Worm (Caenorhabditis elegans) whole organism, mixed stage, embryonic: Measurements from ENCODE around the gene F07A11.5.

Source experiments
- M03D4.4 ChIP-seq: sonication (generic microtip); optimal IDR thresholded peaks from 2 replicates; lab custom pipeline; 2017; ENCODE audit warnings: mild to moderate bottlenecking, missing genetic modification characterization, missing compliant biosample characterization
- blmp-1 ChIP-seq: fragments of 150-350 bp; optimal IDR thresholded peaks from 2 replicates; lab custom pipeline; 2014; ENCODE audit warnings: missing biosample characterization, missing genetic modification characterization
- ceh-83 ChIP-seq: fragments of 200-800 bp; sonication (Bioruptor generic); optimal IDR thresholded peaks from 2 replicates; lab custom pipeline; 2018; ENCODE audit warnings: mild to moderate bottlenecking, missing genetic modification characterization, missing compliant biosample characterization
- elt-1 ChIP-seq: sonication (generic microtip); optimal IDR thresholded peaks from 2 replicates; lab custom pipeline; 2017; ENCODE audit warnings: missing genetic modification characterization, mild to moderate bottlenecking, missing compliant biosample characterization, antibody characterized with exemption, moderate library complexity, borderline replicate concordance; ENCODE audit not compliant: insufficient read depth
- mep-1 ChIP-seq: fragments of 150-350 bp; optimal IDR thresholded peaks from 2 replicates; lab custom pipeline; 2017; ENCODE audit warnings: missing biosample characterization, missing genetic modification reagents, missing genetic modification characterization, inconsistent platforms
- nhr-2 ChIP-seq: fragments of 150-350 bp; optimal IDR thresholded peaks from 2 replicates; lab custom pipeline; 2014; ENCODE audit warnings: missing biosample characterization, missing genetic modification characterization
- nhr-237 ChIP-seq: fragments of 150-350 bp; optimal IDR thresholded peaks from 2 replicates; lab custom pipeline; 2014; ENCODE audit warnings: missing biosample characterization, missing genetic modification characterization
- pha-4 ChIP-seq: fragments of 150-350 bp; optimal IDR thresholded peaks from 2 replicates; lab custom pipeline; 2018; ENCODE audit warnings: missing biosample characterization, missing genetic modification reagents, missing genetic modification characterization
- snpc-4 ChIP-seq: fragments of 150-350 bp; optimal IDR thresholded peaks from 2 replicates; lab custom pipeline; 2014; ENCODE audit warnings: missing biosample characterization, missing genetic modification characterization
- sptf-1 ChIP-seq: sonication (generic microtip); optimal IDR thresholded peaks from 2 replicates; lab custom pipeline; 2017; ENCODE audit warnings: mild to moderate bottlenecking, missing genetic modification characterization, moderate library complexity, missing compliant biosample characterization
- unc-120 ChIP-seq: sonication (generic microtip); optimal IDR thresholded peaks from 2 replicates; lab custom pipeline; 2017; ENCODE audit warnings: missing genetic modification characterization, missing compliant biosample characterization; ENCODE audit not compliant: poor library complexity, severe bottlenecking
- ztf-11 ChIP-seq: fragments of 150-350 bp; optimal IDR thresholded peaks from 2 replicates; lab custom pipeline; 2014; ENCODE audit warnings: missing biosample characterization, missing genetic modification characterization

DNA sequence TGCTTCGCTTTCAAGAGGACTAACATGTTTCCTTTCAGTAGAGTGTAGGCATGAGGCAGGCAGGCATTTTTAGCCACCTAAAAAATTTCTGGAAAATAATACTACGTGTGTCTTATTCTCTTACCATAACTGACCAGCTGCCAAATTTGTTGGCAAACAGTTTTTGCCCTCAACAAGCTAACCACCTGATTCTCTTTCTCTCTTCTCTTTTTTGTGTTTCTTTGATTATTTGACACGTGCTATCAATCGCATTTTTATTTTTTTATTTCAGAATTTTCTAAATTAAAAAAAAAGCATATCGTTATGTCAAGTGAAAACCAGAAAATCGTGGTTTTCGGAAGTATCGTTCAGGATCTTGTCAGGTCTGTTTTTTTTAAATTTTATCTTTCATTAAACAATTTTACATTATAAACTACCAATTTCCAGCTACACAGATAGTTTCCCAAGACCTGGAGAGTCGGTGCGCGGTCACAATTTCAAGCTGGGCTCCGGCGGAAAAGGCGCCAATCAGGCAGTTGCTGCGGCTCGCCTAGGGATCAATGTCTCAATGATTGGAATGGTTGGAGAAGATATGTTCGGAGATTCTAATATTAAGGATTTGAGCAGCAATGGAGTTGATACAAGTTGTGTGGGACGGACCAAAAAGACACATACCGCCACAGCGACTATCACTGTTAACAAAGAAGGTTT, at the start of gene F07A11.5:
- no peak for TF ChIP-seq M03D4.4 (tag; lab: Kevin White, UChicago)
- TF ChIP-seq pha-4 (tag; lab: Kevin White, UChicago): no peak
- no peak for TF ChIP-seq ceh-83 (GFP tag; lab: Kevin White, UChicago)
- TF ChIP-seq nhr-237 (tag; lab: Kevin White, UChicago): no peak
- TF ChIP-seq ztf-11 (tag; lab: Kevin White, UChicago): no peak
- no peak for TF ChIP-seq mep-1 (tag; lab: Kevin White, UChicago)
- TF ChIP-seq elt-1 (tag; lab: Kevin White, UChicago): no peak
- no peak for TF ChIP-seq sptf-1 (tag; lab: Kevin White, UChicago)
- TF ChIP-seq snpc-4 (tag; lab: Kevin White, UChicago): no peak
- no peak for TF ChIP-seq nhr-2 (tag; lab: Kevin White, UChicago)
- TF ChIP-seq blmp-1 (tag; lab: Kevin White, UChicago): no peak
- no peak for TF ChIP-seq unc-120
